Fruit fly (Drosophila melanogaster): ENCODE results near the gene CG44574.

The CG44574 gene

dm6 chr2L:5906893-5907850 is 23.6 kb downstream of the CG44574 start, which contains the start of gene bchs (continued):
- TF ChIP-seq zfh1 (GFP tag; IDR thresholded peaks at IDR 0.05): peak; percentile 84
- no peak for TF ChIP-seq vfl (GFP tag; optimal IDR thresholded peaks at IDR 0.05)
- TF ChIP-seq CG14860 (GFP tag; IDR thresholded peaks at IDR 0.05; ENCODE audit: partially characterized antibody): no peak
- peak; percentile 88 for TF ChIP-seq CG12219 (GFP tag; optimal IDR thresholded peaks at IDR 0.05)
- TF ChIP-seq CG12659 (GFP tag; optimal IDR thresholded peaks at IDR 0.05): peak; percentile 89
- peak; percentile 92 for TF ChIP-seq CG11723 (GFP tag; optimal IDR thresholded peaks at IDR 0.05)
- TF ChIP-seq her (GFP tag; optimal IDR thresholded peaks at IDR 0.05): peak; percentile 90
- TF ChIP-seq NK7.1 (GFP tag; optimal IDR thresholded peaks at IDR 0.05): peak; percentile 92
- TF ChIP-seq CG14441 (GFP tag; IDR thresholded peaks at IDR 0.05): peak; percentile 60; the same call in 1 of the 2 replicates
- TF ChIP-seq CG17385 (GFP tag; optimal IDR thresholded peaks at IDR 0.05): peak; percentile 85
- TF ChIP-seq Myb (GFP tag; optimal IDR thresholded peaks at IDR 0.05): peak; percentile 36
- TF ChIP-seq CG18011 (GFP tag; optimal IDR thresholded peaks at IDR 0.05): no peak
- peak; percentile 97 for TF ChIP-seq CG18599 (GFP tag; optimal IDR thresholded peaks at IDR 0.05)
- TF ChIP-seq zen2 (GFP tag; IDR thresholded peaks at IDR 0.05; ENCODE audit: partially characterized antibody): no peak; the same call in 2 of the 3 replicates
- TF ChIP-seq CG6765 (GFP tag; optimal IDR thresholded peaks at IDR 0.05): peak; percentile 92
- peak; percentile 45 for TF ChIP-seq CG1832 (GFP tag; optimal IDR thresholded peaks at IDR 0.05)
- TF ChIP-seq Atf-2 (GFP tag; optimal IDR thresholded peaks at IDR 0.05): peak; percentile 79
- peak; percentile 85 for TF ChIP-seq eyg (GFP tag; optimal IDR thresholded peaks at IDR 0.05)
- TF ChIP-seq fd3F (GFP tag; optimal IDR thresholded peaks at IDR 0.05): no peak
- peak; percentile 78 for TF ChIP-seq CG11247 (GFP tag; IDR thresholded peaks at IDR 0.05)
- peak; percentile 65 for TF ChIP-seq CG9876 (GFP tag; optimal IDR thresholded peaks at IDR 0.05)
- TF ChIP-seq CG34376 (GFP tag; optimal IDR thresholded peaks at IDR 0.05): peak; percentile 93
- TF ChIP-seq lab (GFP tag; optimal IDR thresholded peaks at IDR 0.05): peak; percentile 98
- TF ChIP-seq unpg (GFP tag; optimal IDR thresholded peaks at IDR 0.05): no peak
- peak; percentile 83 for TF ChIP-seq trh (GFP tag; optimal IDR thresholded peaks at IDR 0.05)
- peak; percentile 82 for TF ChIP-seq NfI (GFP tag; optimal IDR thresholded peaks at IDR 0.05)
- peak; percentile 96 for TF ChIP-seq odd (GFP tag; optimal IDR thresholded peaks at IDR 0.05)
- peak; percentile 40 for TF ChIP-seq Sry-β (GFP tag; optimal IDR thresholded peaks at IDR 0.05)
- TF ChIP-seq Sin3A (optimal IDR thresholded peaks at IDR 0.05): peak; percentile 50
- TF ChIP-seq bbx (GFP tag; IDR thresholded peaks at IDR 0.05; ENCODE audit: partially characterized antibody): no peak
- TF ChIP-seq peb (GFP tag; IDR thresholded peaks at IDR 0.05): 0 out of 2 replicates have a peak, but pooled peaks have one; percentile 38
- peak; percentile 44; the same call in 2 of the 3 replicates for TF ChIP-seq Opbp (GFP tag; IDR thresholded peaks at IDR 0.05; ENCODE audit: partially characterized antibody)
- no peak for TF ChIP-seq sc (optimal IDR thresholded peaks at IDR 0.05)
- TF ChIP-seq sc (GFP tag; optimal IDR thresholded peaks at IDR 0.05): peak; percentile 88
- TF ChIP-seq Elba2 (GFP tag; optimal IDR thresholded peaks at IDR 0.05): peak; percentile 92
- peak; percentile 33 for TF ChIP-seq CG9609 (GFP tag; optimal IDR thresholded peaks at IDR 0.05)
- peak; percentile 89 for TF ChIP-seq stc (GFP tag; IDR thresholded peaks at IDR 0.05)
- peak; percentile 90 for TF ChIP-seq Nf-YA (GFP tag; IDR thresholded peaks at IDR 0.05)
- TF ChIP-seq otp (GFP tag; IDR thresholded peaks at IDR 0.05): peak; percentile 89
- TF ChIP-seq CG4730 (GFP tag; IDR thresholded peaks at IDR 0.05): peak; percentile 66
- peak; percentile 95 for TF ChIP-seq kah (GFP tag; optimal IDR thresholded peaks at IDR 0.05)
- peak; percentile 24; the same call in 1 of the 2 replicates for TF ChIP-seq H2.0 (GFP tag; IDR thresholded peaks at IDR 0.05)
- peak; percentile 66; the same call in 1 of the 2 replicates for TF ChIP-seq CG11696 (GFP tag; IDR thresholded peaks at IDR 0.05)
- TF ChIP-seq maf-S (GFP tag; optimal IDR thresholded peaks at IDR 0.05): peak; percentile 87
- no peak; the same call in 2 of the 3 replicates for TF ChIP-seq Optix (GFP tag; IDR thresholded peaks at IDR 0.05)
- TF ChIP-seq CG12071 (GFP tag; optimal IDR thresholded peaks at IDR 0.05): peak; percentile 97
- peak; percentile 75; the same call in 2 of the 3 replicates for TF ChIP-seq ken (GFP tag; IDR thresholded peaks at IDR 0.05)
- TF ChIP-seq onecut (GFP tag; IDR thresholded peaks at IDR 0.05): peak; percentile 100
